Worm (Caenorhabditis elegans) whole organism, L2 larva: ENCODE results near the gene M110.10.

Source experiments
- C34F6.9 ChIP-seq: fragments of 150-350 bp; optimal IDR thresholded peaks from 2 replicates; lab custom pipeline; 2014; ENCODE audit warnings: missing biosample characterization, missing genetic modification characterization
- Y55F3AM.14 ChIP-seq: fragments of 200-800 bp; sonication (Bioruptor generic); optimal IDR thresholded peaks from 2 replicates; lab custom pipeline; 2018; ENCODE audit warnings: mild to moderate bottlenecking, missing genetic modification characterization, missing compliant biosample characterization
- ZK546.5 ChIP-seq: sonication (generic microtip); optimal IDR thresholded peaks from 2 replicates; lab custom pipeline; 2017; ENCODE audit warnings: missing biosample characterization, missing genetic modification characterization
- alr-1 ChIP-seq: fragments of 150-350 bp; optimal IDR thresholded peaks from 2 replicates; lab custom pipeline; 2014; ENCODE audit warnings: missing biosample characterization, missing genetic modification characterization
- ama-1 ChIP-seq: fragments of 150-350 bp; optimal IDR thresholded peaks from 2 replicates; lab custom pipeline; 2018; ENCODE audit warnings: inconsistent platforms
- blmp-1 ChIP-seq: sonication (generic microtip); optimal IDR thresholded peaks from 2 replicates; lab custom pipeline; 2017; ENCODE audit warnings: missing genetic modification characterization, mild to moderate bottlenecking, missing compliant biosample characterization, antibody characterized with exemption, moderate library complexity; ENCODE audit not compliant: insufficient read depth
- ceh-82 ChIP-seq: fragments of 150-350 bp; optimal IDR thresholded peaks from 2 replicates; lab custom pipeline; 2014; ENCODE audit warnings: missing biosample characterization, missing genetic modification characterization
- crh-2 ChIP-seq: sonication (generic microtip); optimal IDR thresholded peaks from 2 replicates; lab custom pipeline; 2017; ENCODE audit warnings: missing biosample characterization, missing genetic modification characterization
- dmd-4 ChIP-seq: sonication (generic microtip); optimal IDR thresholded peaks from 2 replicates; lab custom pipeline; 2017; ENCODE audit warnings: missing biosample characterization, missing genetic modification characterization
- egl-27 ChIP-seq: sonication (generic microtip); optimal IDR thresholded peaks from 3 replicates; lab custom pipeline; 2017; ENCODE audit warnings: missing biosample characterization, missing genetic modification reagents, missing genetic modification characterization
- elt-3 ChIP-seq: sonication (generic microtip); optimal IDR thresholded peaks from 2 replicates; lab custom pipeline; 2017; ENCODE audit warnings: missing biosample characterization, missing genetic modification characterization
- fos-1 ChIP-seq: fragments of 150-350 bp; optimal IDR thresholded peaks from 2 replicates; lab custom pipeline; 2014; ENCODE audit warnings: missing biosample characterization, missing genetic modification characterization
- gmeb-1 ChIP-seq: fragments of 150-350 bp; optimal IDR thresholded peaks from 2 replicates; lab custom pipeline; 2014; ENCODE audit warnings: missing biosample characterization, missing genetic modification characterization
- lin-11 ChIP-seq: fragments of 150-350 bp; sonication (generic microtip); optimal IDR thresholded peaks from 2 replicates; lab custom pipeline; 2014; ENCODE audit warnings: missing biosample characterization, missing genetic modification characterization, inconsistent platforms, mixed read lengths
- lin-39 ChIP-seq: fragments of 150-350 bp; optimal IDR thresholded peaks from 2 replicates; lab custom pipeline; 2014; ENCODE audit warnings: missing biosample characterization, missing genetic modification reagents, missing genetic modification characterization
- lsy-2 ChIP-seq, 2 experiments: fragments of 150-350 bp in 1 of 2; sonication (generic microtip) in 1 of 2; optimal IDR thresholded peaks; 2 replicates each; lab custom pipeline; 2014 to 2017; ENCODE audit warnings: missing biosample characterization in 2 of 2, missing genetic modification characterization in 2 of 2
- mab-5 ChIP-seq: fragments of 150-350 bp; optimal IDR thresholded peaks from 2 replicates; lab custom pipeline; 2014; ENCODE audit warnings: missing biosample characterization, missing genetic modification characterization
- mbf-1 ChIP-seq: sonication (generic microtip); optimal IDR thresholded peaks from 2 replicates; lab custom pipeline; 2017; ENCODE audit warnings: missing biosample characterization, missing genetic modification characterization
- mdl-1 ChIP-seq, 2 experiments: fragments of 150-350 bp in 1 of 2; sonication (generic microtip) in 1 of 2; optimal IDR thresholded peaks; 2 replicates each; lab custom pipeline; 2017; ENCODE audit warnings: missing biosample characterization in 2 of 2, missing genetic modification characterization in 2 of 2
- nhr-11 ChIP-seq: fragments of 150-350 bp; optimal IDR thresholded peaks from 2 replicates; lab custom pipeline; 2014; ENCODE audit warnings: missing biosample characterization, missing genetic modification characterization
- nhr-129 ChIP-seq: fragments of 150-350 bp; optimal IDR thresholded peaks from 2 replicates; lab custom pipeline; 2014; ENCODE audit warnings: missing biosample characterization, missing genetic modification characterization
- nhr-21 ChIP-seq: fragments of 150-350 bp; optimal IDR thresholded peaks from 2 replicates; lab custom pipeline; 2014; ENCODE audit warnings: missing biosample characterization, missing genetic modification characterization
- nhr-23 ChIP-seq: fragments of 150-350 bp; optimal IDR thresholded peaks from 2 replicates; lab custom pipeline; 2014; ENCODE audit warnings: missing biosample characterization, missing genetic modification reagents, missing genetic modification characterization
- nhr-237 ChIP-seq: fragments of 150-350 bp; optimal IDR thresholded peaks from 2 replicates; lab custom pipeline; 2014; ENCODE audit warnings: missing biosample characterization, missing genetic modification characterization
- nhr-25 ChIP-seq: fragments of 150-350 bp; sonication (generic microtip); optimal IDR thresholded peaks from 3 replicates; lab custom pipeline; 2014; ENCODE audit warnings: missing biosample characterization, missing genetic modification characterization
- nhr-77 ChIP-seq: fragments of 150-350 bp; optimal IDR thresholded peaks from 2 replicates; lab custom pipeline; 2014; ENCODE audit warnings: missing biosample characterization, missing genetic modification characterization
- sem-4 ChIP-seq: fragments of 150-350 bp; optimal IDR thresholded peaks from 2 replicates; lab custom pipeline; 2014; ENCODE audit warnings: missing biosample characterization, missing genetic modification reagents, missing genetic modification characterization
- skn-1 ChIP-seq: sonication (generic microtip); optimal IDR thresholded peaks from 2 replicates; lab custom pipeline; 2017; ENCODE audit warnings: missing biosample characterization, missing genetic modification characterization
- sma-3 ChIP-seq: sonication (generic microtip); optimal IDR thresholded peaks from 2 replicates; lab custom pipeline; 2016; ENCODE audit warnings: missing genetic modification reagents, missing genetic modification characterization, missing compliant biosample characterization
- sma-9 ChIP-seq, 2 experiments: fragments of 150-350 bp in 1 of 2; sonication (generic microtip) in 1 of 2; optimal IDR thresholded peaks; 2 replicates each; lab custom pipeline; 2014 to 2016; ENCODE audit warnings: missing genetic modification characterization in 2 of 2, mild to moderate bottlenecking in 1 of 2, missing biosample characterization in 1 of 2, missing compliant biosample characterization in 1 of 2, missing genetic modification reagents in 1 of 2, moderate library complexity in 1 of 2
- unc-55 ChIP-seq: fragments of 150-350 bp; sonication (generic microtip); optimal IDR thresholded peaks from 3 replicates; lab custom pipeline; 2014; ENCODE audit warnings: missing biosample characterization, missing genetic modification reagents, missing genetic modification characterization
- zag-1 ChIP-seq: fragments of 150-350 bp; optimal IDR thresholded peaks from 2 replicates; lab custom pipeline; 2014; ENCODE audit warnings: missing biosample characterization, missing genetic modification characterization
- ztf-1 ChIP-seq: fragments of 200-800 bp; sonication (Bioruptor generic); conservative IDR thresholded peaks from 2 replicates; pipeline ENCODE4 v1.3.6; 2022; ENCODE audit warnings: missing genetic modification characterization, missing compliant biosample characterization

Gene M110.10

ce11 chrII:8223945-8224344 lies 9.7 kb upstream of the M110.10 start:
- TF ChIP-seq nhr-129 (tag; lab: Kevin White, UChicago) (no peak), gmeb-1 (no peak), egl-27 (tag; lab: Kevin White, UChicago) (no peak), nhr-237 (no peak), mbf-1 (tag; lab: Kevin White, UChicago) (no peak), nhr-11 (tag; lab: Kevin White, UChicago) (no peak), ama-1 (lab: Kevin White, UChicago) (no peak), elt-3 (tag; lab: Kevin White, UChicago) (no peak), nhr-77 (tag; lab: Kevin White, UChicago) (no peak), alr-1 (tag; lab: Kevin White, UChicago) (no peak), zag-1 (tag; lab: Kevin White, UChicago) (no peak), lsy-2 (tag; optimal IDR thresholded peaks at IDR 0.05; lab: Kevin White, UChicago) (no peak), ZK546.5 (tag; lab: Kevin White, UChicago) (no peak), mab-5 (tag; lab: Kevin White, UChicago) (no peak), nhr-25 (tag; lab: Kevin White, UChicago) (no peak)

DNA sequence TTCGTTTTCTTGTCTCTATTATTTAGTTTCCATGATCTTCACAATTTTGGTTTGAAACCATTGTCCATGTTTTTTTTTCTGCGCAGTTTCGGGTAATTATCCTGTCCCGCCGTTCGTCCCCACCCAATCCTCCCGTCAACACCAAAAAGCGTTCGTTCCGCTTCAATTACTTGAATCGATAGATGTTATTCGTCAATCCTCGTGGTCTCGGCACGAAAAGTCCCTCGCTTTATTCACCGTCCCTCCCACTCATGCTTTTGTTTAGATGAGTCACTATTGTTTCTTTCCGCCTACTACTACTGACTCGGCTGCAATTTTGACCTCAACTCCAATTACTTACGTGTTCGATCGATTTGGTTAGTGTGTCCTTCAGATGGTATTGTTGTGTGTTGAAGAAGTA lies 9.2 kb upstream of the M110.10 start:
- TF ChIP-seq dmd-4 (tag; lab: Kevin White, UChicago) (no peak), mbf-1 (tag; lab: Kevin White, UChicago) (no peak), nhr-129 (tag; lab: Kevin White, UChicago) (no peak), ZK546.5 (tag; lab: Kevin White, UChicago) (no peak), nhr-11 (tag; lab: Kevin White, UChicago) (no peak), Y55F3AM.14 (GFP tag; lab: Kevin White, UChicago) (no peak), mdl-1 (tag; optimal IDR thresholded peaks at IDR 0.05; lab: Kevin White, UChicago) (no peak), skn-1 (tag; lab: Kevin White, UChicago) (no peak), egl-27 (tag; lab: Kevin White, UChicago) (no peak), nhr-23 (tag; lab: Kevin White, UChicago) (no peak), lsy-2 (tag; optimal IDR thresholded peaks at IDR 0.05; lab: Kevin White, UChicago) (no peak), lin-39 (tag; lab: Kevin White, UChicago) (no peak), sma-3 (GFP tag; lab: Kevin White, UChicago) (no peak), nhr-237 (no peak), ztf-1 (no peak), crh-2 (tag; lab: Kevin White, UChicago) (no peak), sma-9 (GFP tag; optimal IDR thresholded peaks at IDR 0.05; lab: Kevin White, UChicago) (no peak), sma-9 (tag; optimal IDR thresholded peaks at IDR 0.05; lab: Kevin White, UChicago) (no peak), unc-55 (GFP tag; lab: Kevin White, UChicago) (no peak)
- TF ChIP-seq, all 48 proteins: peak for 0

- TF ChIP-seq nhr-129 (tag; lab: Kevin White, UChicago) (peak; percentile 68), Y55F3AM.14 (GFP tag; lab: Kevin White, UChicago) (no peak), nhr-25 (tag; lab: Kevin White, UChicago) (peak; percentile 86), sem-4 (tag; lab: Kevin White, UChicago) (peak; percentile 61), mab-5 (tag; lab: Kevin White, UChicago) (no peak), nhr-77 (tag; lab: Kevin White, UChicago) (no peak), ama-1 (lab: Kevin White, UChicago) (no peak), sma-9 (GFP tag; optimal IDR thresholded peaks at IDR 0.05; lab: Kevin White, UChicago) (no peak), sma-9 (tag; optimal IDR thresholded peaks at IDR 0.05; lab: Kevin White, UChicago) (no peak), unc-55 (GFP tag; lab: Kevin White, UChicago) (peak; percentile 28), fos-1 (tag; lab: Kevin White, UChicago) (peak; percentile 35), egl-27 (tag; lab: Kevin White, UChicago) (no peak), ceh-82 (tag; lab: Kevin White, UChicago) (no peak), mdl-1 (tag; optimal IDR thresholded peaks at IDR 0.05; lab: Kevin White, UChicago) (peak in 1 of 2 experiments; percentile 29), skn-1 (tag; lab: Kevin White, UChicago) (no peak), lin-11 (tag; lab: Kevin White, UChicago) (no peak), C34F6.9 (tag; lab: Kevin White, UChicago) (peak; percentile 46), blmp-1 (peak; percentile 10), lsy-2 (tag; optimal IDR thresholded peaks at IDR 0.05; lab: Kevin White, UChicago) (peak in 1 of 2 experiments; percentile 32), sma-3 (GFP tag; lab: Kevin White, UChicago) (peak; percentile 9), nhr-21 (tag; lab: Kevin White, UChicago) (peak; percentile 43), lin-39 (tag; lab: Kevin White, UChicago) (no peak), dmd-4 (tag; lab: Kevin White, UChicago) (no peak)
Observed at ce11 chrII:8222309-8223065, 8.2 kb upstream of the M110.10 start, which contains the start of gene dab-1. dab-1 (plus strand) TSS chrII:8222386.
